Worm (Caenorhabditis elegans) whole organism, L3 larva: Measurements from ENCODE around the gene nspe-1.

Experiments
- daf-12 ChIP-seq: fragments of 150-350 bp; optimal IDR thresholded peaks from 2 replicates; lab custom pipeline; 2014; ENCODE audit warnings: missing biosample characterization, missing genetic modification reagents, missing genetic modification characterization
- egl-27 ChIP-seq: sonication (generic microtip); optimal IDR thresholded peaks from 4 replicates; lab custom pipeline; 2017; ENCODE audit warnings: missing biosample characterization, missing genetic modification reagents, missing genetic modification characterization
- elt-1 ChIP-seq: fragments of 150-350 bp; optimal IDR thresholded peaks from 2 replicates; lab custom pipeline; 2014; ENCODE audit warnings: missing biosample characterization, missing genetic modification characterization
- fkh-10 ChIP-seq: sonication (generic microtip); optimal IDR thresholded peaks from 2 replicates; lab custom pipeline; 2017; ENCODE audit warnings: missing biosample characterization, missing genetic modification reagents, missing genetic modification characterization
- pha-4 ChIP-seq: fragments of 150-350 bp; optimal IDR thresholded peaks from 2 replicates; lab custom pipeline; 2014; ENCODE audit warnings: missing biosample characterization, missing genetic modification reagents, missing genetic modification characterization

ce11 chrII:12661930-12662329, 41.3 kb upstream of the nspe-1 start:
- TF ChIP-seq fkh-10 (GFP tag; lab: Kevin White, UChicago) (no peak), elt-1 (no peak), egl-27 (tag; lab: Kevin White, UChicago) (no peak), daf-12 (no peak), pha-4 (tag; lab: Kevin White, UChicago) (no peak)
